Worm (Caenorhabditis elegans) whole organism, young adult: ENCODE measurements around the gene T09A12.8.
A peak's percentile ranks its signal among the peaks of the same experiment; 100 is the strongest.

ENCODE experiments used
- B0019.2 ChIP-seq: fragments of 200-800 bp; sonication (Bioruptor generic); conservative IDR thresholded peaks from 2 replicates; pipeline ENCODE4 v1.3.6; 2022; ENCODE audit warnings: missing genetic modification reagents, missing genetic modification characterization, missing compliant biosample characterization
- C06A6.2 ChIP-seq: fragments of 200-800 bp; sonication (Bioruptor generic); conservative IDR thresholded peaks from 2 replicates; pipeline ENCODE4 v1.3.6; 2022; ENCODE audit warnings: missing genetic modification characterization, missing compliant biosample characterization
- D2030.7 ChIP-seq: fragments of 200-800 bp; sonication (Bioruptor generic); IDR thresholded peaks from 2 replicates; pipeline ENCODE4 v1.3.6; 2022; ENCODE audit warnings: missing genetic modification reagents, missing genetic modification characterization, missing compliant biosample characterization
- F23B12.7 ChIP-seq: sonication (generic microtip); optimal IDR thresholded peaks from 2 replicates; lab custom pipeline; 2017; ENCODE audit warnings: missing genetic modification characterization, mild to moderate bottlenecking, missing compliant biosample characterization, antibody characterized with exemption, moderate library complexity; ENCODE audit not compliant: insufficient read depth
- F33H1.4 ChIP-seq: fragments of 200-800 bp; sonication (Bioruptor generic); IDR thresholded peaks from 2 replicates; pipeline ENCODE4 v1.3.6; 2022; ENCODE audit warnings: missing genetic modification reagents, missing genetic modification characterization, missing compliant biosample characterization
- F37B4.10 ChIP-seq: fragments of 200-800 bp; sonication (Bioruptor generic); IDR thresholded peaks from 2 replicates; pipeline ENCODE4 v1.3.6; 2022; ENCODE audit warnings: missing genetic modification characterization, missing compliant biosample characterization
- F57A8.1 ChIP-seq: fragments of 200-800 bp; sonication (Bioruptor generic); optimal IDR thresholded peaks from 2 replicates; lab custom pipeline; 2018; ENCODE audit warnings: mild to moderate bottlenecking, missing genetic modification characterization, moderate library complexity, missing compliant biosample characterization
- T07F8.4 ChIP-seq: sonication (generic microtip); optimal IDR thresholded peaks from 2 replicates; lab custom pipeline; 2016; ENCODE audit warnings: mild to moderate bottlenecking, missing genetic modification characterization, moderate library complexity, missing compliant biosample characterization
- Y53G8AR.9 ChIP-seq: fragments of 200-800 bp; sonication (Bioruptor generic); conservative IDR thresholded peaks from 2 replicates; pipeline ENCODE4 v1.3.6; 2022; ENCODE audit warnings: missing genetic modification reagents, missing genetic modification characterization, missing compliant biosample characterization
- aptf-3 ChIP-seq: fragments of 200-800 bp; sonication (Bioruptor generic); IDR thresholded peaks from 2 replicates; pipeline ENCODE4 v1.3.6; 2022; ENCODE audit warnings: missing genetic modification characterization, missing compliant biosample characterization
- atf-7 ChIP-seq: sonication (generic microtip); optimal IDR thresholded peaks from 2 replicates; lab custom pipeline; 2017; ENCODE audit warnings: mild to moderate bottlenecking, missing genetic modification characterization, missing compliant biosample characterization
- attf-5 ChIP-seq: fragments of 200-800 bp; sonication (Bioruptor generic); optimal IDR thresholded peaks from 2 replicates; lab custom pipeline; 2018; ENCODE audit warnings: mild to moderate bottlenecking, missing genetic modification characterization, missing compliant biosample characterization
- bed-1 ChIP-seq: fragments of 200-800 bp; sonication (Bioruptor generic); IDR thresholded peaks from 2 replicates; pipeline ENCODE4 v1.3.6; 2022; ENCODE audit warnings: missing genetic modification reagents, missing genetic modification characterization, missing compliant biosample characterization
- ceh-79 ChIP-seq: sonication (generic microtip); optimal IDR thresholded peaks from 2 replicates; lab custom pipeline; 2017; ENCODE audit warnings: mild to moderate bottlenecking, missing genetic modification characterization, missing compliant biosample characterization
- chd-7 ChIP-seq: sonication (generic microtip); optimal IDR thresholded peaks from 2 replicates; lab custom pipeline; 2016; ENCODE audit warnings: mild to moderate bottlenecking, missing genetic modification characterization, moderate library complexity, missing compliant biosample characterization
- efl-1 ChIP-seq: fragments of 150-350 bp; optimal IDR thresholded peaks from 2 replicates; lab custom pipeline; 2014; ENCODE audit warnings: missing biosample characterization, missing genetic modification reagents, missing genetic modification characterization
- egrh-3 ChIP-seq: fragments of 200-800 bp; sonication (Bioruptor generic); IDR thresholded peaks from 2 replicates; pipeline ENCODE4 v1.3.6; 2022; ENCODE audit warnings: missing genetic modification reagents, missing genetic modification characterization, missing compliant biosample characterization
- ets-4 ChIP-seq: fragments of 200-800 bp; sonication (Bioruptor generic); optimal IDR thresholded peaks from 2 replicates; lab custom pipeline; 2018; ENCODE audit warnings: mild to moderate bottlenecking, missing genetic modification characterization, missing compliant biosample characterization
- gei-17 ChIP-seq: fragments of 200-800 bp; sonication (Bioruptor generic); optimal IDR thresholded peaks from 2 replicates; lab custom pipeline; 2018; ENCODE audit warnings: mild to moderate bottlenecking, missing genetic modification characterization, missing compliant biosample characterization
- hmg-1.2 ChIP-seq: fragments of 200-800 bp; sonication (Bioruptor generic); IDR thresholded peaks from 2 replicates; pipeline ENCODE4 v1.3.6; 2022; ENCODE audit warnings: missing genetic modification reagents, missing genetic modification characterization, missing compliant biosample characterization
- hrde-1 ChIP-seq: sonication (generic microtip); optimal IDR thresholded peaks from 2 replicates; lab custom pipeline; 2016; ENCODE audit warnings: missing genetic modification characterization, mild to moderate bottlenecking, missing compliant biosample characterization, moderate library complexity, missing genotype, missing genetic modification reagents, borderline replicate concordance
- hsf-1 ChIP-seq: fragments of 200-800 bp; sonication (Bioruptor generic); IDR thresholded peaks from 2 replicates; pipeline ENCODE4 v1.3.6; 2022; ENCODE audit warnings: missing genetic modification reagents, missing genetic modification characterization, missing compliant biosample characterization
- let-607 ChIP-seq, 2 experiments: fragments of 200-800 bp in 1 of 2; sonication (Bioruptor generic) in 1 of 2; sonication (generic microtip) in 1 of 2; optimal IDR thresholded peaks; 2 replicates each; lab custom pipeline; 2016 to 2018; ENCODE audit warnings: mild to moderate bottlenecking in 2 of 2, missing compliant biosample characterization in 2 of 2, missing genetic modification characterization in 2 of 2, moderate library complexity in 2 of 2, missing genotype in 1 of 2
- lir-1 ChIP-seq: fragments of 200-800 bp; sonication (Bioruptor generic); conservative IDR thresholded peaks from 2 replicates; pipeline ENCODE4 v1.3.6; 2022; ENCODE audit warnings: missing genetic modification reagents, missing genetic modification characterization, missing compliant biosample characterization
- lsl-1 ChIP-seq: fragments of 200-800 bp; sonication (Bioruptor generic); optimal IDR thresholded peaks from 2 replicates; lab custom pipeline; 2018; ENCODE audit warnings: mild to moderate bottlenecking, missing genetic modification characterization, moderate library complexity, missing compliant biosample characterization
- madf-6 ChIP-seq: fragments of 200-800 bp; sonication (Bioruptor generic); IDR thresholded peaks from 2 replicates; pipeline ENCODE4 v1.3.6; 2022; ENCODE audit warnings: missing genetic modification reagents, missing genetic modification characterization, missing compliant biosample characterization
- madf-8 ChIP-seq: fragments of 200-800 bp; sonication (Bioruptor generic); conservative IDR thresholded peaks from 2 replicates; pipeline ENCODE4 v1.3.6; 2022; ENCODE audit warnings: missing genetic modification reagents, missing genetic modification characterization, missing compliant biosample characterization
- mxl-1 ChIP-seq: sonication (generic microtip); optimal IDR thresholded peaks from 2 replicates; lab custom pipeline; 2016; ENCODE audit warnings: missing genetic modification characterization, missing compliant biosample characterization
- nfyb-1 ChIP-seq: fragments of 200-800 bp; sonication (Bioruptor generic); IDR thresholded peaks from 2 replicates; pipeline ENCODE4 v1.3.6; 2022; ENCODE audit warnings: missing genetic modification reagents, missing genetic modification characterization, missing compliant biosample characterization
- nhr-120 ChIP-seq: fragments of 200-800 bp; sonication (Bioruptor generic); IDR thresholded peaks from 2 replicates; pipeline ENCODE4 v1.3.6; 2022; ENCODE audit warnings: missing genetic modification characterization, missing compliant biosample characterization
- nhr-179 ChIP-seq: sonication (generic microtip); optimal IDR thresholded peaks from 2 replicates; lab custom pipeline; 2016; ENCODE audit warnings: mild to moderate bottlenecking, missing genetic modification characterization, missing compliant biosample characterization
- pbrm-1 ChIP-seq: fragments of 200-800 bp; sonication (Bioruptor generic); IDR thresholded peaks from 2 replicates; pipeline ENCODE4 v1.3.6; 2022; ENCODE audit warnings: missing genetic modification reagents, missing genetic modification characterization, missing compliant biosample characterization
- pha-4 ChIP-seq: fragments of 150-350 bp; sonication (generic microtip); optimal IDR thresholded peaks from 2 replicates; lab custom pipeline; 2014; ENCODE audit warnings: missing biosample characterization, missing genetic modification reagents, missing genetic modification characterization
- somi-1 ChIP-seq: fragments of 200-800 bp; sonication (Bioruptor generic); optimal IDR thresholded peaks from 2 replicates; lab custom pipeline; 2018; ENCODE audit warnings: mild to moderate bottlenecking, missing genetic modification characterization, missing compliant biosample characterization
- sptf-2 ChIP-seq: fragments of 200-800 bp; sonication (Bioruptor generic); optimal IDR thresholded peaks from 2 replicates; lab custom pipeline; 2018; ENCODE audit warnings: mild to moderate bottlenecking, missing genetic modification characterization, missing compliant biosample characterization
- tlf-1 ChIP-seq: fragments of 200-800 bp; sonication (Bioruptor generic); optimal IDR thresholded peaks from 2 replicates; lab custom pipeline; 2018; ENCODE audit warnings: mild to moderate bottlenecking, missing genetic modification characterization, missing compliant biosample characterization
- unc-62 ChIP-seq: fragments of 150-350 bp; optimal IDR thresholded peaks from 2 replicates; lab custom pipeline; 2014; ENCODE audit warnings: missing biosample characterization, missing genetic modification reagents, missing genetic modification characterization
- xnd-1 ChIP-seq: sonication (generic microtip); optimal IDR thresholded peaks from 2 replicates; lab custom pipeline; 2016; ENCODE audit warnings: missing genotype, missing genetic modification reagents, missing genetic modification characterization, missing compliant biosample characterization
- zfh-2 ChIP-seq: fragments of 200-800 bp; sonication (Bioruptor generic); conservative IDR thresholded peaks from 2 replicates; pipeline ENCODE4 v1.3.6; 2022; ENCODE audit warnings: missing genetic modification reagents, missing genetic modification characterization, missing compliant biosample characterization
- ztf-26 ChIP-seq: sonication (generic microtip); optimal IDR thresholded peaks from 2 replicates; lab custom pipeline; 2017; ENCODE audit warnings: missing genetic modification characterization, missing compliant biosample characterization

T09A12.8 gene

DNA sequence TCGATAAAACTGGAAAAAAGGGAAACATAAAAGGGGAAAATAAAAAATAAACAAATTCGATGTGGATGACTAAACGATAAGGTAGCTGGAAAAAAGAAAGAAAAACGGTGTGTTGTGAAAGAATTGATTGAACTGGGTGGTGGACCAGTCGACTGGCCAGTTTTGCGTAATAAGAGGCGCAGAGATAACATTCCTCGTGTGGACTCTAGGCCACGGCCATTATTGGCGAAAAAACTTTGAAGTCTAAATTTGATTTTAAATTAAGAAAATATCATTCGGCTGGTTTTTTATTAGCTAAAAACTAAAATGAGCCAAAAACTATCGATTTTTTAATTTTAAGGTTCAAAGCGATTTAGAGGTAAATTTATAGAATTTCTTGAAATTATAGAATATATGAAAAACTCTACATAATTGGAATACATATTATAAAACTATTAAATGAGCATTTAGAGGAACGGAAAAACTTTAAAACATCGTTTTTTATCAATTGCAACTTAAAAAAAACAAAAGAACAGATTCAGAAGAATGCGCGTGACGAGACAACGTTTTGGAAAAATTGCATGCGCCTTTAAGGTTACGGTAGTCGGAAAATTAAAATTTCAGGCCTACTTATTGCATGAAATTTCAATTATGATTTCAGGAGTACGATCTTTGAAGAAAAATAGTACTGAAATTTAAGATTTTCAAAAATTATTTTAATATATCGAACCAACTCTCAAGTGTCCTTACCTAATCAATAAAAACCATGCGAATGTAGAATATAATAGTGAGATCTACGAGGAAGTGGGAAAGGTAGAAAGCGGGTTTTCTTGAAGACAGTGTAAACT, 38.0 kb downstream of the T09A12.8 start, which contains the start of gene hgrs-1:
Gene hgrs-1, minus strand, starts transcription at position 777 of the 827 bp plus-strand sequence.
- TF ChIP-seq Y53G8AR.9 (GFP tag; lab: Robert Waterston, UW) (no peak), zfh-2 (GFP tag; lab: Robert Waterston, UW) (no peak), attf-5 (GFP tag; lab: Kevin White, UChicago) (peak; percentile 35), ztf-26 (tag; lab: Kevin White, UChicago) (no peak), unc-62 (no peak), bed-1 (GFP tag; lab: Robert Waterston, UW) (no peak), lsl-1 (GFP tag; lab: Kevin White, UChicago) (peak; percentile 87), efl-1 (GFP tag; lab: Kevin White, UChicago) (peak; percentile 36), F33H1.4 (GFP tag; lab: Robert Waterston, UW) (peak; percentile 43), madf-8 (GFP tag; lab: Robert Waterston, UW) (peak; percentile 94), xnd-1 (tag; lab: Kevin White, UChicago) (peak; percentile 86), T07F8.4 (tag; lab: Kevin White, UChicago) (no peak), somi-1 (GFP tag; lab: Kevin White, UChicago) (no peak), nfyb-1 (no peak), hrde-1 (tag; lab: Kevin White, UChicago) (no peak), nhr-120 (GFP tag; lab: Robert Waterston, UW) (no peak), madf-6 (GFP tag; lab: Robert Waterston, UW) (peak; percentile 98)

DNA sequence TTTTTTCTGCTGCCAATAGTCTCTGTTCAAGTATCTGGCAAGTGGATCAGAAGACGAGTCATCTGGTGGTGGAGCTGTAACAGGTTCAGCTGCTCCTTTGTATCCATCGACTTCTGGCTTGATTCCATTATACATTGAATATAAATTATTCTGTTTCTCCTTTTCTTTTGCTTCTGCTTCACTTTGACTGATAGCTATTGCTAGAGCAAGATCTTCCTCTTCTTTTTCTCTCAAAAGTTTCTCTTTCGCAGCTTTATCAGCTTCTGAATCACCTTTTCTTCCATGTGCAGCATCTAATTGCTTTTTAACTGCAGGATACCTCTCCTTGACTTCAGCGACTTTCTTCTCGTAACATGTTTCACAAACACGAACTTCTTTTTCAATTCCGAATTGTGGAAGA, 39.9 kb downstream of the T09A12.8 start:
- TF ChIP-seq D2030.7 = no peak
- no peak for TF ChIP-seq egrh-3 (GFP tag; lab: Robert Waterston, UW)
- TF ChIP-seq attf-5 (GFP tag; lab: Kevin White, UChicago) = no peak
- TF ChIP-seq hsf-1 (GFP tag; lab: Robert Waterston, UW) = no peak
- no peak for TF ChIP-seq sptf-2 (GFP tag; lab: Kevin White, UChicago)
- TF ChIP-seq zfh-2 (GFP tag; lab: Robert Waterston, UW) = no peak
- no peak for TF ChIP-seq nhr-120 (GFP tag; lab: Robert Waterston, UW)
- no peak for TF ChIP-seq atf-7
- TF ChIP-seq pbrm-1 = no peak
- TF ChIP-seq lir-1 (GFP tag; lab: Robert Waterston, UW) = no peak
- no peak for TF ChIP-seq ets-4 (GFP tag; lab: Kevin White, UChicago)
- no peak for TF ChIP-seq aptf-3
- TF ChIP-seq let-607 (tag; optimal IDR thresholded peaks at IDR 0.05; lab: Kevin White, UChicago) = no peak

DNA sequence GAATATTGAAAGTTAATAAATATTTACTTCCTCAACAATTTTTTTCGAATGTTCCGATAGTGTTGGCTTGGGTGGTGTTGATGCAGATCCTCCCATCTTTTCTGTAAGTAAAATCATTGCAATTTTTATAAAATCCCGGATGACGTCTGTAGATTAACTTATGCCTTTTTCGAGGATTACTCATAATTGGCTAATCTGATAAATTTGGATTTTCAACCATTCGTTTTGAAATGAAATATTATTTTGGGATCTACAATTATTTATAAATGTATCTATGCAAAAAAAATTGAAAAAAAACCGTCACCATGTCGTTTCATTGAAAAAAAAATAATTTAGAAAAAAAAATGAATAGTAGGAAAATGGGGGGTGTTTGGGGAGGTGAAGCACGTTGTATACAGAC, 42.4 kb downstream of the T09A12.8 start, which contains the start of gene glrx-22:
Gene glrx-22, minus strand, starts transcription at position 101 of the 400 bp plus-strand sequence.
- TF ChIP-seq B0019.2 = no peak
- no peak for TF ChIP-seq mxl-1 (tag; lab: Kevin White, UChicago)
- no peak for TF ChIP-seq F57A8.1 (GFP tag; lab: Kevin White, UChicago)
- no peak for TF ChIP-seq gei-17
- TF ChIP-seq pha-4 (tag; lab: Kevin White, UChicago) = no peak
- no peak for TF ChIP-seq tlf-1 (GFP tag; lab: Kevin White, UChicago)
- no peak for TF ChIP-seq ceh-79 (tag; lab: Kevin White, UChicago)
- TF ChIP-seq F37B4.10 = no peak
- TF ChIP-seq F23B12.7 = no peak
- TF ChIP-seq hmg-1.2 (GFP tag; lab: Robert Waterston, UW) = no peak
- TF ChIP-seq chd-7 (tag; lab: Kevin White, UChicago) = no peak
- TF ChIP-seq zfh-2 (GFP tag; lab: Robert Waterston, UW) = no peak
- no peak for TF ChIP-seq bed-1 (GFP tag; lab: Robert Waterston, UW)
- TF ChIP-seq madf-8 (GFP tag; lab: Robert Waterston, UW) = no peak
- no peak for TF ChIP-seq C06A6.2
- no peak for TF ChIP-seq nhr-179 (tag; lab: Kevin White, UChicago)
- TF ChIP-seq, all 124 proteins: peak for 0
